Worm (Caenorhabditis elegans) whole organism, L3 larva: ENCODE measurements around the gene F47D12.3.

Source experiments
- R02D3.7 ChIP-seq: fragments of 150-350 bp; optimal IDR thresholded peaks from 2 replicates; lab custom pipeline; 2014; ENCODE audit warnings: missing biosample characterization, missing genetic modification characterization
- ZK546.5 ChIP-seq: sonication (generic microtip); optimal IDR thresholded peaks from 2 replicates; lab custom pipeline; 2017; ENCODE audit warnings: missing biosample characterization, missing genetic modification characterization
- aly-2 ChIP-seq: fragments of 150-350 bp; optimal IDR thresholded peaks from 2 replicates; lab custom pipeline; 2014; ENCODE audit warnings: missing biosample characterization, missing genetic modification characterization
- ama-1 ChIP-seq: fragments of 150-350 bp; optimal IDR thresholded peaks from 2 replicates; lab custom pipeline; 2018
- ceh-28 ChIP-seq: fragments of 150-350 bp; optimal IDR thresholded peaks from 2 replicates; lab custom pipeline; 2014; ENCODE audit warnings: missing biosample characterization, missing genetic modification reagents, missing genetic modification characterization
- ceh-82 ChIP-seq: fragments of 150-350 bp; optimal IDR thresholded peaks from 2 replicates; lab custom pipeline; 2014; ENCODE audit warnings: missing biosample characterization, missing genetic modification characterization
- ceh-9 ChIP-seq: sonication (generic microtip); optimal IDR thresholded peaks from 2 replicates; lab custom pipeline; 2018; ENCODE audit warnings: missing biosample characterization, missing genetic modification characterization
- daf-12 ChIP-seq: fragments of 150-350 bp; optimal IDR thresholded peaks from 2 replicates; lab custom pipeline; 2014; ENCODE audit warnings: missing biosample characterization, missing genetic modification reagents, missing genetic modification characterization
- egl-27 ChIP-seq: sonication (generic microtip); optimal IDR thresholded peaks from 4 replicates; lab custom pipeline; 2017; ENCODE audit warnings: missing biosample characterization, missing genetic modification reagents, missing genetic modification characterization
- egl-5 ChIP-seq: fragments of 150-350 bp; optimal IDR thresholded peaks from 2 replicates; lab custom pipeline; 2017; ENCODE audit warnings: missing biosample characterization, missing genetic modification reagents, missing genetic modification characterization, inconsistent platforms
- elt-1 ChIP-seq: fragments of 150-350 bp; optimal IDR thresholded peaks from 2 replicates; lab custom pipeline; 2014; ENCODE audit warnings: missing biosample characterization, missing genetic modification characterization
- elt-2 ChIP-seq: sonication (generic microtip); optimal IDR thresholded peaks from 2 replicates; lab custom pipeline; 2016; ENCODE audit warnings: missing genetic modification reagents, mild to moderate bottlenecking, missing genetic modification characterization, missing compliant biosample characterization
- elt-3 ChIP-seq, 3 experiments: fragments of 150-350 bp in 1 of 3; sonication (generic microtip) in 2 of 3; optimal IDR thresholded peaks; 2 replicates in 2 of 3; 4 replicates in 1 of 3; lab custom pipeline; 2014 to 2017; ENCODE audit warnings: missing biosample characterization in 3 of 3, missing genetic modification characterization in 3 of 3
- eor-1 ChIP-seq, 2 experiments: fragments of 150-350 bp; optimal IDR thresholded peaks; 2 replicates each; lab custom pipeline; 2014 to 2018; ENCODE audit warnings: missing biosample characterization in 2 of 2, missing genetic modification characterization in 2 of 2
- fkh-10 ChIP-seq: sonication (generic microtip); optimal IDR thresholded peaks from 2 replicates; lab custom pipeline; 2017; ENCODE audit warnings: missing biosample characterization, missing genetic modification reagents, missing genetic modification characterization
- fkh-2 ChIP-seq: fragments of 150-350 bp; optimal IDR thresholded peaks from 2 replicates; lab custom pipeline; 2014; ENCODE audit warnings: missing biosample characterization, missing genetic modification reagents, missing genetic modification characterization
- fos-1 ChIP-seq: fragments of 150-350 bp; optimal IDR thresholded peaks from 2 replicates; lab custom pipeline; 2014; ENCODE audit warnings: missing biosample characterization, missing genetic modification characterization
- hmg-11 ChIP-seq: sonication (generic microtip); optimal IDR thresholded peaks from 2 replicates; lab custom pipeline; 2016; ENCODE audit warnings: missing genetic modification characterization, missing compliant biosample characterization
- jun-1 ChIP-seq: fragments of 150-350 bp; optimal IDR thresholded peaks from 2 replicates; lab custom pipeline; 2014; ENCODE audit warnings: missing biosample characterization, missing genetic modification reagents, missing genetic modification characterization
- lin-15B ChIP-seq: fragments of 150-350 bp; optimal IDR thresholded peaks from 2 replicates; lab custom pipeline; 2014; ENCODE audit warnings: missing biosample characterization, missing genetic modification characterization
- lin-39 ChIP-seq: fragments of 150-350 bp; optimal IDR thresholded peaks from 2 replicates; lab custom pipeline; 2018; ENCODE audit warnings: missing biosample characterization, missing genetic modification reagents, missing genetic modification characterization
- lsy-12 ChIP-seq: sonication (generic microtip); optimal IDR thresholded peaks from 2 replicates; lab custom pipeline; 2016; ENCODE audit warnings: mild to moderate bottlenecking, missing genetic modification characterization, missing compliant biosample characterization
- mdl-1 ChIP-seq: fragments of 150-350 bp; optimal IDR thresholded peaks from 2 replicates; lab custom pipeline; 2014; ENCODE audit warnings: missing biosample characterization, missing genetic modification characterization
- mml-1 ChIP-seq: fragments of 150-350 bp; sonication (generic microtip); optimal IDR thresholded peaks from 3 replicates; lab custom pipeline; 2014; ENCODE audit warnings: missing biosample characterization, missing genetic modification characterization
- nfya-1 ChIP-seq: sonication (generic microtip); optimal IDR thresholded peaks from 2 replicates; lab custom pipeline; 2017; ENCODE audit warnings: missing genetic modification characterization, mild to moderate bottlenecking, missing compliant biosample characterization, antibody characterized with exemption, moderate library complexity; ENCODE audit not compliant: insufficient read depth
- nhr-11 ChIP-seq: fragments of 150-350 bp; optimal IDR thresholded peaks from 2 replicates; lab custom pipeline; 2014; ENCODE audit warnings: missing biosample characterization, missing genetic modification characterization
- nhr-12 ChIP-seq: fragments of 150-350 bp; optimal IDR thresholded peaks from 2 replicates; lab custom pipeline; 2014; ENCODE audit warnings: missing biosample characterization, missing genetic modification characterization
- nhr-23 ChIP-seq: fragments of 150-350 bp; optimal IDR thresholded peaks from 2 replicates; lab custom pipeline; 2014; ENCODE audit warnings: missing biosample characterization, missing genetic modification reagents, missing genetic modification characterization
- nhr-237 ChIP-seq: fragments of 150-350 bp; optimal IDR thresholded peaks from 2 replicates; lab custom pipeline; 2014; ENCODE audit warnings: missing biosample characterization, missing genetic modification characterization
- nhr-25 ChIP-seq: sonication (generic microtip); optimal IDR thresholded peaks from 2 replicates; lab custom pipeline; 2017; ENCODE audit warnings: missing biosample characterization, missing genetic modification characterization
- nhr-28 ChIP-seq: fragments of 150-350 bp; optimal IDR thresholded peaks from 2 replicates; lab custom pipeline; 2014; ENCODE audit warnings: missing biosample characterization, missing genetic modification characterization
- nhr-43 ChIP-seq: sonication (generic microtip); optimal IDR thresholded peaks from 2 replicates; lab custom pipeline; 2016; ENCODE audit warnings: mild to moderate bottlenecking, missing genetic modification characterization, missing compliant biosample characterization; ENCODE audit not compliant: poor library complexity, severe bottlenecking
- nhr-67 ChIP-seq: fragments of 150-350 bp; optimal IDR thresholded peaks from 2 replicates; lab custom pipeline; 2014; ENCODE audit warnings: missing biosample characterization, missing genetic modification characterization
- nhr-76 ChIP-seq: fragments of 150-350 bp; sonication (generic microtip); optimal IDR thresholded peaks from 5 replicates; lab custom pipeline; 2014; ENCODE audit warnings: missing biosample characterization, missing genetic modification characterization
- nhr-77 ChIP-seq: fragments of 150-350 bp; optimal IDR thresholded peaks from 2 replicates; lab custom pipeline; 2014; ENCODE audit warnings: missing biosample characterization, missing genetic modification characterization
- pha-4 ChIP-seq: fragments of 150-350 bp; optimal IDR thresholded peaks from 2 replicates; lab custom pipeline; 2014; ENCODE audit warnings: missing biosample characterization, missing genetic modification reagents, missing genetic modification characterization
- pqm-1 ChIP-seq: fragments of 150-350 bp; optimal IDR thresholded peaks from 2 replicates; lab custom pipeline; 2017; ENCODE audit warnings: missing biosample characterization, missing genetic modification characterization, inconsistent platforms
- sea-2 ChIP-seq: fragments of 150-350 bp; sonication (generic microtip); optimal IDR thresholded peaks from 4 replicates; lab custom pipeline; 2014; ENCODE audit warnings: missing biosample characterization, missing genetic modification reagents, missing genetic modification characterization
- skn-1 ChIP-seq: fragments of 150-350 bp; optimal IDR thresholded peaks from 2 replicates; lab custom pipeline; 2014; ENCODE audit warnings: missing biosample characterization, missing genetic modification characterization
- snpc-4 ChIP-seq: fragments of 150-350 bp; optimal IDR thresholded peaks from 2 replicates; lab custom pipeline; 2014; ENCODE audit warnings: missing biosample characterization, missing genetic modification characterization
- tbx-2 ChIP-seq: sonication (generic microtip); optimal IDR thresholded peaks from 2 replicates; lab custom pipeline; 2016; ENCODE audit warnings: mild to moderate bottlenecking, missing genetic modification characterization, missing compliant biosample characterization
- unc-39 ChIP-seq: sonication (generic microtip); optimal IDR thresholded peaks from 4 replicates; lab custom pipeline; 2017; ENCODE audit warnings: missing biosample characterization, missing genetic modification characterization
- unc-62 ChIP-seq: fragments of 150-350 bp; sonication (generic microtip); optimal IDR thresholded peaks from 4 replicates; lab custom pipeline; 2014; ENCODE audit warnings: missing biosample characterization, missing genetic modification reagents, missing genetic modification characterization
- zag-1 ChIP-seq: fragments of 150-350 bp; optimal IDR thresholded peaks from 2 replicates; lab custom pipeline; 2014; ENCODE audit warnings: missing biosample characterization, missing genetic modification characterization
- ztf-11 ChIP-seq: fragments of 150-350 bp; optimal IDR thresholded peaks from 2 replicates; lab custom pipeline; 2014; ENCODE audit warnings: missing biosample characterization, missing genetic modification characterization
- ztf-4 ChIP-seq: fragments of 150-350 bp; optimal IDR thresholded peaks from 2 replicates; lab custom pipeline; 2014; ENCODE audit warnings: missing biosample characterization, missing genetic modification characterization

The F47D12.3 gene

DNA sequence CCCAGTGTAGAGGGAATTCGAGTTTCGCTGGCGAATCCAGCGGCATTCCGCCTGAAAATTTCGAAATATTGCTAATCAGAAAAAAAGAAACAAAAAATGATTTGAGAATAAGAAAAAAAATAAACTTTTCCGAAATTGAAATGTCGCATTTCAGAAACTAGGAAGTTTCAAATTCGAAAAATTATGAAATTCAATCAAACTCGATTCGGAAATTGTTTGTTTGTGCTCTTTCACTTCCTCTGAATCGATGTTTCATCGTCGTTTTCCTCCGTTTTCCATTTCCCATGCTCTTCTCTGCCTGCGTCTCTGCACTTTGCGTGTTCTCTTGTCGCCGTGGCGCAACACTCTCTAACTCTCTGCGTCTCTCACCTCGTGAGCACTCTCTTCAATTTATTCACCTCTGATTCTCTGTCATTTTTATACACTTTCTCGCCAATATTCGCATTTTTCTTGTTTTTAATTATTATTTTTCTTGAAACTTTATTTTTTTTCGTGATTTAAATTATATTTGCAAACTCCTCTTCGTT, 19.9 kb upstream of the F47D12.3 start, which contains the start of gene C18F10.7 (continued):
- peak; percentile 59 for TF ChIP-seq ceh-28
- peak; percentile 22 for TF ChIP-seq nhr-43
- no peak for TF ChIP-seq ztf-4 (tag; lab: Kevin White, UChicago)
- peak; percentile 6 for TF ChIP-seq nhr-23 (tag; lab: Kevin White, UChicago)
- TF ChIP-seq pqm-1 = no peak
- TF ChIP-seq ZK546.5 (tag; lab: Kevin White, UChicago) = no peak
- no peak for TF ChIP-seq mml-1 (tag; lab: Kevin White, UChicago)
- TF ChIP-seq unc-62 (GFP tag; lab: Kevin White, UChicago) = no peak
- no peak for TF ChIP-seq nhr-77
- TF ChIP-seq aly-2 (tag; lab: Kevin White, UChicago) = no peak
- TF ChIP-seq elt-1 (tag; lab: Kevin White, UChicago) = no peak
- TF ChIP-seq skn-1 (tag; lab: Kevin White, UChicago) = peak; percentile 3
- TF ChIP-seq ztf-11 (tag; lab: Kevin White, UChicago) = no peak
- no peak for TF ChIP-seq fkh-2 (tag; lab: Kevin White, UChicago)
- no peak for TF ChIP-seq nhr-11
- no peak for TF ChIP-seq lsy-12 (tag; lab: Kevin White, UChicago)
- no peak for TF ChIP-seq egl-27 (tag; lab: Kevin White, UChicago)
- TF ChIP-seq jun-1 (tag; lab: Kevin White, UChicago) = no peak
- TF ChIP-seq tbx-2 (tag; lab: Kevin White, UChicago) = no peak
- TF ChIP-seq snpc-4 = no peak
- peak; percentile 62 for TF ChIP-seq pha-4 (tag; lab: Kevin White, UChicago)
- TF ChIP-seq R02D3.7 (tag; lab: Kevin White, UChicago) = peak; percentile 21
- TF ChIP-seq, all 47 proteins: peak for 10

DNA sequence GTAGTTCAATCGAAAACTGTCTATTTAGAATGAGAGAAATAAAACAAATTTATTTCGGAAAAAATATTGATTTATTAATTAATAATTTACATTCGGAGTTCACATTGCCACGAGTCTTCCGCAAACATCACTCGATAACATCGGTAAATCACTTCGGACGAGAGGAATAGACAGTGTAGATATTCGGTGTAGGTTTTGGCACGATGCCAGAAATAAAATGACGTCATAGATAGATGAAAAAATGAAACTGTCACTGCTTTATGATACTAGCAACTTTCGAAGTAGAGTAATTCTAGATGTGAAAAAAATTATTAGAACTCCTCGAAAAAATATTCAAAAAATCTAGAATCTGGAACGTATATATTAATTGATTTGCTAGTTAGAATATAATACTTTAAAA, 18.8 kb upstream of the F47D12.3 start:
- TF ChIP-seq pqm-1 (no peak), zag-1 (no peak), nhr-23 (tag; lab: Kevin White, UChicago) (no peak), sea-2 (GFP tag; lab: Kevin White, UChicago) (no peak), nhr-77 (no peak), snpc-4 (no peak), fkh-10 (GFP tag; lab: Kevin White, UChicago) (no peak), elt-2 (tag; lab: Kevin White, UChicago) (no peak), nhr-12 (tag; lab: Kevin White, UChicago) (no peak), skn-1 (tag; lab: Kevin White, UChicago) (no peak), nhr-28 (tag; lab: Kevin White, UChicago) (no peak), unc-39 (tag; lab: Kevin White, UChicago) (no peak), lin-39 (tag; lab: Kevin White, UChicago) (no peak), nfya-1 (tag; lab: Kevin White, UChicago) (no peak), lsy-12 (tag; lab: Kevin White, UChicago) (no peak), elt-3 (tag; optimal IDR thresholded peaks at IDR 0.05; lab: Kevin White, UChicago) (no peak), ceh-9 (tag; lab: Kevin White, UChicago) (no peak), lin-15B (tag; lab: Kevin White, UChicago) (no peak)
- TF ChIP-seq, all 47 proteins: peak for 0

DNA sequence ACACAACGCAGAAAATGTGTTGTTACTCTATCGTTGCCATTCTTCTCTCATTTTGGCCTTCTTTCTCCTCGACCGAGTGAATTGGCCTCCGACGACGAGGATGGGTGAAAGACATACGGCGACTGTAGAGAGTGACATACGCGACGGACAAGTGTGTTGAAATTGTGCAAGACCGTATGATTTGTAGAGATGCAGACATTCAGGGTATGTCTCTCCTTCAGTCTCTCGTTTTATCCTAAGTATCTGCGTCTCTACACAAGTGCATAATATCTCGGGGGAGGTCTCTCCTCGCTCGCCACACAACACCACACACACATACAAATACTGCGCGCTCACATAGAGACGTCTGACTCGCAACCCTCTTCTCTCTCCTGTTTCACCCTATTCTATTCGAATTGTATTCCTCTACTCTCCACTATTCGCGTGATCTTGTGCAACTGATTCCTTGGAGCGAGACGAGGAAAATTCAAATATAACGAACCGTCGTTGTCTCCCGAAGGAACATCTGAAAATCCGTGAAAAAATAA, 18.1 kb upstream of the F47D12.3 start, which contains the start of gene hmg-1.2:
Gene hmg-1.2 (plus strand): TSS at position 311 of the 527 bp plus-strand sequence.
- TF ChIP-seq mdl-1 (tag; lab: Kevin White, UChicago) = no peak
- peak; percentile 65 for TF ChIP-seq snpc-4
- TF ChIP-seq nhr-43 = peak; percentile 48
- peak; percentile 98 for TF ChIP-seq hmg-11 (tag; lab: Kevin White, UChicago)
- no peak for TF ChIP-seq ama-1 (lab: Kevin White, UChicago)
- peak; percentile 89 for TF ChIP-seq nfya-1 (tag; lab: Kevin White, UChicago)
- no peak for TF ChIP-seq skn-1 (tag; lab: Kevin White, UChicago)
- peak; percentile 66 for TF ChIP-seq elt-2 (tag; lab: Kevin White, UChicago)
- TF ChIP-seq elt-3 (tag; optimal IDR thresholded peaks at IDR 0.05; lab: Kevin White, UChicago) = peak in 1 of 3 experiments; percentile 44
- TF ChIP-seq nhr-23 (tag; lab: Kevin White, UChicago) = peak; percentile 88
- TF ChIP-seq daf-12 (tag; lab: Kevin White, UChicago) = no peak
- TF ChIP-seq zag-1 = peak; percentile 47
- TF ChIP-seq egl-5 (tag; lab: Kevin White, UChicago) = peak; percentile 71
- no peak for TF ChIP-seq mml-1 (tag; lab: Kevin White, UChicago)
- peak; percentile 48 for TF ChIP-seq lin-15B (tag; lab: Kevin White, UChicago)
- peak; percentile 88 for TF ChIP-seq lsy-12 (tag; lab: Kevin White, UChicago)
- TF ChIP-seq nhr-12 (tag; lab: Kevin White, UChicago) = no peak
- TF ChIP-seq unc-62 (GFP tag; lab: Kevin White, UChicago) = peak; percentile 85
- no peak for TF ChIP-seq nhr-237 (tag; lab: Kevin White, UChicago)
- TF ChIP-seq lin-39 (tag; lab: Kevin White, UChicago) = peak; percentile 70
- no peak for TF ChIP-seq fos-1
- peak; percentile 34 for TF ChIP-seq tbx-2 (tag; lab: Kevin White, UChicago)
- no peak for TF ChIP-seq eor-1 (tag; optimal IDR thresholded peaks at IDR 0.05; lab: Kevin White, UChicago)
- peak; percentile 2 for TF ChIP-seq nhr-77
- peak; percentile 52 for TF ChIP-seq pqm-1
- no peak for TF ChIP-seq nhr-76 (tag; lab: Kevin White, UChicago)
- peak; percentile 87 for TF ChIP-seq nhr-25 (tag; lab: Kevin White, UChicago)
- peak; percentile 24 for TF ChIP-seq nhr-11
- TF ChIP-seq pha-4 (tag; lab: Kevin White, UChicago) = peak; percentile 44
- no peak for TF ChIP-seq nhr-67 (tag; lab: Kevin White, UChicago)
- peak; percentile 88 for TF ChIP-seq jun-1 (tag; lab: Kevin White, UChicago)
- TF ChIP-seq ceh-82 (tag; lab: Kevin White, UChicago) = no peak
